Worm (Caenorhabditis elegans) whole organism, L3 larva: ENCODE results near the gene zfp-2.

Experiments used
- R02D3.7 ChIP-seq: fragments of 150-350 bp; optimal IDR thresholded peaks from 2 replicates; lab custom pipeline; 2014; ENCODE audit warnings: missing biosample characterization, missing genetic modification characterization
- ZK546.5 ChIP-seq: sonication (generic microtip); optimal IDR thresholded peaks from 2 replicates; lab custom pipeline; 2017; ENCODE audit warnings: missing biosample characterization, missing genetic modification characterization
- aly-2 ChIP-seq: fragments of 150-350 bp; optimal IDR thresholded peaks from 2 replicates; lab custom pipeline; 2014; ENCODE audit warnings: missing biosample characterization, missing genetic modification characterization
- ama-1 ChIP-seq: fragments of 150-350 bp; optimal IDR thresholded peaks from 2 replicates; lab custom pipeline; 2018
- ceh-28 ChIP-seq: fragments of 150-350 bp; optimal IDR thresholded peaks from 2 replicates; lab custom pipeline; 2014; ENCODE audit warnings: missing biosample characterization, missing genetic modification reagents, missing genetic modification characterization
- daf-12 ChIP-seq: fragments of 150-350 bp; optimal IDR thresholded peaks from 2 replicates; lab custom pipeline; 2014; ENCODE audit warnings: missing biosample characterization, missing genetic modification reagents, missing genetic modification characterization
- egl-27 ChIP-seq: sonication (generic microtip); optimal IDR thresholded peaks from 4 replicates; lab custom pipeline; 2017; ENCODE audit warnings: missing biosample characterization, missing genetic modification reagents, missing genetic modification characterization
- elt-1 ChIP-seq: fragments of 150-350 bp; optimal IDR thresholded peaks from 2 replicates; lab custom pipeline; 2014; ENCODE audit warnings: missing biosample characterization, missing genetic modification characterization
- elt-2 ChIP-seq: sonication (generic microtip); optimal IDR thresholded peaks from 2 replicates; lab custom pipeline; 2016; ENCODE audit warnings: missing genetic modification reagents, mild to moderate bottlenecking, missing genetic modification characterization, missing compliant biosample characterization
- elt-3 ChIP-seq, 3 experiments: fragments of 150-350 bp in 1 of 3; sonication (generic microtip) in 2 of 3; optimal IDR thresholded peaks; 2 replicates in 2 of 3; 4 replicates in 1 of 3; lab custom pipeline; 2014 to 2017; ENCODE audit warnings: missing biosample characterization in 3 of 3, missing genetic modification characterization in 3 of 3
- fkh-10 ChIP-seq: sonication (generic microtip); optimal IDR thresholded peaks from 2 replicates; lab custom pipeline; 2017; ENCODE audit warnings: missing biosample characterization, missing genetic modification reagents, missing genetic modification characterization
- fkh-2 ChIP-seq: fragments of 150-350 bp; optimal IDR thresholded peaks from 2 replicates; lab custom pipeline; 2014; ENCODE audit warnings: missing biosample characterization, missing genetic modification reagents, missing genetic modification characterization
- fos-1 ChIP-seq: fragments of 150-350 bp; optimal IDR thresholded peaks from 2 replicates; lab custom pipeline; 2014; ENCODE audit warnings: missing biosample characterization, missing genetic modification characterization
- hmg-11 ChIP-seq: sonication (generic microtip); optimal IDR thresholded peaks from 2 replicates; lab custom pipeline; 2016; ENCODE audit warnings: missing genetic modification characterization, missing compliant biosample characterization
- jun-1 ChIP-seq: fragments of 150-350 bp; optimal IDR thresholded peaks from 2 replicates; lab custom pipeline; 2014; ENCODE audit warnings: missing biosample characterization, missing genetic modification reagents, missing genetic modification characterization
- lin-15B ChIP-seq: fragments of 150-350 bp; optimal IDR thresholded peaks from 2 replicates; lab custom pipeline; 2014; ENCODE audit warnings: missing biosample characterization, missing genetic modification characterization
- lin-39 ChIP-seq: fragments of 150-350 bp; optimal IDR thresholded peaks from 2 replicates; lab custom pipeline; 2018; ENCODE audit warnings: missing biosample characterization, missing genetic modification reagents, missing genetic modification characterization
- lsy-12 ChIP-seq: sonication (generic microtip); optimal IDR thresholded peaks from 2 replicates; lab custom pipeline; 2016; ENCODE audit warnings: mild to moderate bottlenecking, missing genetic modification characterization, missing compliant biosample characterization
- mdl-1 ChIP-seq: fragments of 150-350 bp; optimal IDR thresholded peaks from 2 replicates; lab custom pipeline; 2014; ENCODE audit warnings: missing biosample characterization, missing genetic modification characterization
- mml-1 ChIP-seq: fragments of 150-350 bp; sonication (generic microtip); optimal IDR thresholded peaks from 3 replicates; lab custom pipeline; 2014; ENCODE audit warnings: missing biosample characterization, missing genetic modification characterization
- nfya-1 ChIP-seq: sonication (generic microtip); optimal IDR thresholded peaks from 2 replicates; lab custom pipeline; 2017; ENCODE audit warnings: missing genetic modification characterization, mild to moderate bottlenecking, missing compliant biosample characterization, antibody characterized with exemption, moderate library complexity; ENCODE audit not compliant: insufficient read depth
- nhr-11 ChIP-seq: fragments of 150-350 bp; optimal IDR thresholded peaks from 2 replicates; lab custom pipeline; 2014; ENCODE audit warnings: missing biosample characterization, missing genetic modification characterization
- nhr-23 ChIP-seq: fragments of 150-350 bp; optimal IDR thresholded peaks from 2 replicates; lab custom pipeline; 2014; ENCODE audit warnings: missing biosample characterization, missing genetic modification reagents, missing genetic modification characterization
- nhr-25 ChIP-seq: sonication (generic microtip); optimal IDR thresholded peaks from 2 replicates; lab custom pipeline; 2017; ENCODE audit warnings: missing biosample characterization, missing genetic modification characterization
- nhr-43 ChIP-seq: sonication (generic microtip); optimal IDR thresholded peaks from 2 replicates; lab custom pipeline; 2016; ENCODE audit warnings: mild to moderate bottlenecking, missing genetic modification characterization, missing compliant biosample characterization; ENCODE audit not compliant: poor library complexity, severe bottlenecking
- nhr-67 ChIP-seq: fragments of 150-350 bp; optimal IDR thresholded peaks from 2 replicates; lab custom pipeline; 2014; ENCODE audit warnings: missing biosample characterization, missing genetic modification characterization
- nhr-77 ChIP-seq: fragments of 150-350 bp; optimal IDR thresholded peaks from 2 replicates; lab custom pipeline; 2014; ENCODE audit warnings: missing biosample characterization, missing genetic modification characterization
- pha-4 ChIP-seq: fragments of 150-350 bp; optimal IDR thresholded peaks from 2 replicates; lab custom pipeline; 2014; ENCODE audit warnings: missing biosample characterization, missing genetic modification reagents, missing genetic modification characterization
- pqm-1 ChIP-seq: fragments of 150-350 bp; optimal IDR thresholded peaks from 2 replicates; lab custom pipeline; 2017; ENCODE audit warnings: missing biosample characterization, missing genetic modification characterization, inconsistent platforms
- skn-1 ChIP-seq: fragments of 150-350 bp; optimal IDR thresholded peaks from 2 replicates; lab custom pipeline; 2014; ENCODE audit warnings: missing biosample characterization, missing genetic modification characterization
- snpc-4 ChIP-seq: fragments of 150-350 bp; optimal IDR thresholded peaks from 2 replicates; lab custom pipeline; 2014; ENCODE audit warnings: missing biosample characterization, missing genetic modification characterization
- tbx-2 ChIP-seq: sonication (generic microtip); optimal IDR thresholded peaks from 2 replicates; lab custom pipeline; 2016; ENCODE audit warnings: mild to moderate bottlenecking, missing genetic modification characterization, missing compliant biosample characterization
- unc-39 ChIP-seq: sonication (generic microtip); optimal IDR thresholded peaks from 4 replicates; lab custom pipeline; 2017; ENCODE audit warnings: missing biosample characterization, missing genetic modification characterization
- unc-62 ChIP-seq: fragments of 150-350 bp; sonication (generic microtip); optimal IDR thresholded peaks from 4 replicates; lab custom pipeline; 2014; ENCODE audit warnings: missing biosample characterization, missing genetic modification reagents, missing genetic modification characterization
- ztf-4 ChIP-seq: fragments of 150-350 bp; optimal IDR thresholded peaks from 2 replicates; lab custom pipeline; 2014; ENCODE audit warnings: missing biosample characterization, missing genetic modification characterization

Gene zfp-2

ce11 chrII:9600022-9600722 is 42.7 kb downstream of the zfp-2 start:
- TF ChIP-seq egl-27: no peak
- no peak for TF ChIP-seq nhr-77 (tag; lab: Kevin White, UChicago)
- TF ChIP-seq pqm-1 (tag; lab: Kevin White, UChicago): peak; percentile 91
- TF ChIP-seq nhr-43: peak; percentile 0
- TF ChIP-seq ama-1 (lab: Kevin White, UChicago): peak; percentile 66
- no peak for TF ChIP-seq lin-15B
- TF ChIP-seq pha-4: peak; percentile 48
- TF ChIP-seq nhr-25 (tag; lab: Kevin White, UChicago): no peak
- peak; percentile 37 for TF ChIP-seq elt-2
- TF ChIP-seq aly-2 (tag; lab: Kevin White, UChicago): no peak

- TF ChIP-seq tbx-2 (tag; lab: Kevin White, UChicago) (peak; percentile 33), elt-2 (peak; percentile 71), ceh-28 (tag; lab: Kevin White, UChicago) (peak; percentile 24), ama-1 (lab: Kevin White, UChicago) (peak; percentile 81), mdl-1 (tag; lab: Kevin White, UChicago) (peak; percentile 91), pqm-1 (tag; lab: Kevin White, UChicago) (peak; percentile 71), nhr-25 (tag; lab: Kevin White, UChicago) (peak; percentile 91), lin-15B (no peak), nhr-77 (tag; lab: Kevin White, UChicago) (no peak), unc-39 (no peak), R02D3.7 (tag; lab: Kevin White, UChicago) (no peak), lsy-12 (tag; lab: Kevin White, UChicago) (peak; percentile 39), lin-39 (tag; lab: Kevin White, UChicago) (no peak), nfya-1 (tag; lab: Kevin White, UChicago) (peak; percentile 53), egl-27 (no peak), ztf-4 (tag; lab: Kevin White, UChicago) (no peak), jun-1 (tag; lab: Kevin White, UChicago) (peak; percentile 70), nhr-67 (tag; lab: Kevin White, UChicago) (no peak), nhr-23 (tag; lab: Kevin White, UChicago) (peak; percentile 91), nhr-43 (peak; percentile 80), daf-12 (tag; lab: Kevin White, UChicago) (no peak), ZK546.5 (tag; lab: Kevin White, UChicago) (no peak), skn-1 (peak; percentile 2), unc-62 (GFP tag; lab: Kevin White, UChicago) (peak; percentile 30), fkh-2 (no peak), fkh-10 (GFP tag; lab: Kevin White, UChicago) (no peak), elt-3 (tag; optimal IDR thresholded peaks at IDR 0.05; lab: Kevin White, UChicago) (no peak), pha-4 (peak; percentile 28), nhr-11 (peak; percentile 71)
These were observed 43.6 kb downstream of the zfp-2 start for ce11 chrII:9601069-9601468.

ce11 chrII:9601679-9602078 is 44.2 kb downstream of the zfp-2 start:
- TF ChIP-seq pha-4 (peak; percentile 16), nhr-25 (tag; lab: Kevin White, UChicago) (peak; percentile 69), ama-1 (lab: Kevin White, UChicago) (peak; percentile 77), hmg-11 (tag; lab: Kevin White, UChicago) (no peak), skn-1 (no peak), nhr-43 (peak; percentile 68), jun-1 (tag; lab: Kevin White, UChicago) (peak; percentile 41), mdl-1 (tag; lab: Kevin White, UChicago) (peak; percentile 40), snpc-4 (tag; lab: Kevin White, UChicago) (no peak), elt-1 (tag; lab: Kevin White, UChicago) (peak; percentile 83), fos-1 (tag; lab: Kevin White, UChicago) (no peak), nhr-11 (peak; percentile 79), nhr-23 (tag; lab: Kevin White, UChicago) (peak; percentile 77), pqm-1 (tag; lab: Kevin White, UChicago) (peak; percentile 45), elt-2 (peak; percentile 53), nfya-1 (tag; lab: Kevin White, UChicago) (peak; percentile 26)

- TF ChIP-seq nhr-23 (tag; lab: Kevin White, UChicago) (peak; percentile 44), egl-27 (no peak), elt-3 (tag; optimal IDR thresholded peaks at IDR 0.05; lab: Kevin White, UChicago) (no peak), elt-2 (no peak), mml-1 (tag; lab: Kevin White, UChicago) (no peak), ama-1 (lab: Kevin White, UChicago) (peak; percentile 12), nhr-11 (peak; percentile 34)
These were observed 45.1 kb downstream of the zfp-2 start for ce11 chrII:9602566-9602965.
